Worm (Caenorhabditis elegans): ENCODE data around the gene noca-1.
A peak's percentile ranks its signal among the peaks of the same experiment; 100 is the strongest.

- no peak for TF ChIP-seq nhr-11 (tag; optimal IDR thresholded peaks at IDR 0.05)
- peak; percentile 78 for TF ChIP-seq unc-55 (GFP tag; optimal IDR thresholded peaks at IDR 0.05)
- TF ChIP-seq ama-1 (optimal IDR thresholded peaks at IDR 0.05): no peak
- TF ChIP-seq aly-2 (tag; optimal IDR thresholded peaks at IDR 0.05): no peak
- TF ChIP-seq nhr-10 (tag; optimal IDR thresholded peaks at IDR 0.05): no peak
Observed at ce11 chrV:13130439-13130840, 22.3 kb upstream of the noca-1 start.
